Fruit fly (Drosophila melanogaster): ENCODE measurements around the gene Akh.

Akh gene

dm6 chr3L:4108844-4109494 is 32.3 kb upstream of the Akh start (continued):
- peak; percentile 72 for TF ChIP-seq CG18619 (GFP tag; optimal IDR thresholded peaks at IDR 0.05)
- peak; percentile 70 for TF ChIP-seq Ssrp (tag; optimal IDR thresholded peaks at IDR 0.05)
- TF ChIP-seq CG32532 (GFP tag; IDR thresholded peaks at IDR 0.05): peak; percentile 59
- peak; percentile 81 for TF ChIP-seq ems (GFP tag; optimal IDR thresholded peaks at IDR 0.05)
- TF ChIP-seq CG9727 (GFP tag; optimal IDR thresholded peaks at IDR 0.05): peak; percentile 80
- TF ChIP-seq CrebB (tag; optimal IDR thresholded peaks at IDR 0.05): peak; percentile 49
- TF ChIP-seq cas (GFP tag; IDR thresholded peaks at IDR 0.05): 0 out of 2 replicates have a peak, but pooled peaks have one; percentile 5
- TF ChIP-seq cg (GFP tag; optimal IDR thresholded peaks at IDR 0.05): no peak
- TF ChIP-seq onecut (GFP tag; IDR thresholded peaks at IDR 0.05): peak; percentile 39; the same call in 1 of the 2 replicates
- TF ChIP-seq kay (GFP tag; optimal IDR thresholded peaks at IDR 0.05): peak; percentile 68
- TF ChIP-seq D19A (tag; optimal IDR thresholded peaks at IDR 0.05): peak; percentile 74
- peak; percentile 18 for TF ChIP-seq CG9876 (GFP tag; optimal IDR thresholded peaks at IDR 0.05)
- peak; percentile 53 for TF ChIP-seq CG3407 (GFP tag; optimal IDR thresholded peaks at IDR 0.05)
- TF ChIP-seq Lim3 (GFP tag; IDR thresholded peaks at IDR 0.05): no peak; the same call in 1 of the 2 replicates
- peak; percentile 60 for TF ChIP-seq eyg (GFP tag; optimal IDR thresholded peaks at IDR 0.05)
- TF ChIP-seq CG7556 (GFP tag; optimal IDR thresholded peaks at IDR 0.05): peak; percentile 87
- peak; percentile 43; the same call in 1 of the 3 replicates for TF ChIP-seq otp (GFP tag; IDR thresholded peaks at IDR 0.05)
- TF ChIP-seq Dek (tag; optimal IDR thresholded peaks at IDR 0.05): peak; percentile 64
- no peak for TF ChIP-seq CG17802 (tag; optimal IDR thresholded peaks at IDR 0.05)
- TF ChIP-seq CG15269 (tag; optimal IDR thresholded peaks at IDR 0.05): peak; percentile 85
- TF ChIP-seq bbx (GFP tag; IDR thresholded peaks at IDR 0.05; ENCODE audit: partially characterized antibody): no peak
- peak; percentile 37 for TF ChIP-seq Lhr (GFP tag; optimal IDR thresholded peaks at IDR 0.05)
- peak; percentile 67 for TF ChIP-seq gcm (GFP tag; optimal IDR thresholded peaks at IDR 0.05)
- TF ChIP-seq Ada2b (GFP tag; IDR thresholded peaks at IDR 0.05): peak; percentile 55
- TF ChIP-seq gro (GFP tag; optimal IDR thresholded peaks at IDR 0.05): peak; percentile 32
- TF ChIP-seq ken (GFP tag; IDR thresholded peaks at IDR 0.05): peak; percentile 51; the same call in 1 of the 3 replicates
- no peak for TF ChIP-seq CG4707 (GFP tag; optimal IDR thresholded peaks at IDR 0.05)
- TF ChIP-seq CG13287 (GFP tag; IDR thresholded peaks at IDR 0.05; ENCODE audit: partially characterized antibody): no peak
- TF ChIP-seq CG7271 (tag; optimal IDR thresholded peaks at IDR 0.05): peak; percentile 7
- peak; percentile 31 for TF ChIP-seq CG10462 (GFP tag; optimal IDR thresholded peaks at IDR 0.05)
- TF ChIP-seq pan (optimal IDR thresholded peaks at IDR 0.05): no peak
- peak in 1 of 2 experiments; percentile 68 for TF ChIP-seq pan (GFP tag; optimal IDR thresholded peaks at IDR 0.05 in 1 of 2, IDR thresholded peaks at IDR 0.05 in 1 of 2)
- TF ChIP-seq CG9797 (GFP tag; optimal IDR thresholded peaks at IDR 0.05): no peak
- peak; percentile 44 for TF ChIP-seq CG18011 (GFP tag; optimal IDR thresholded peaks at IDR 0.05)
- TF ChIP-seq Atf6 (GFP tag; IDR thresholded peaks at IDR 0.05): peak; percentile 67
- TF ChIP-seq tin (GFP tag; optimal IDR thresholded peaks at IDR 0.05): peak; percentile 56
- TF ChIP-seq CG8359 (GFP tag; optimal IDR thresholded peaks at IDR 0.05; ENCODE audit: borderline replicate concordance): peak; percentile 41
- TF ChIP-seq CG7928 (GFP tag; optimal IDR thresholded peaks at IDR 0.05): no peak
- peak; percentile 85 for TF ChIP-seq CG11504 (tag; optimal IDR thresholded peaks at IDR 0.05)
- peak; percentile 20 for TF ChIP-seq slou (GFP tag; optimal IDR thresholded peaks at IDR 0.05)
- peak; percentile 22 for TF ChIP-seq Atf3 (GFP tag; optimal IDR thresholded peaks at IDR 0.05)
- no peak for TF ChIP-seq CG1832 (GFP tag; optimal IDR thresholded peaks at IDR 0.05)
- TF ChIP-seq Dbx (GFP tag; IDR thresholded peaks at IDR 0.05): peak; percentile 62; the same call in 2 of the 3 replicates
- TF ChIP-seq Dp (GFP tag; optimal IDR thresholded peaks at IDR 0.05): no peak
- TF ChIP-seq CG31388 (GFP tag; optimal IDR thresholded peaks at IDR 0.05): peak; percentile 3
- peak; percentile 60 for TF ChIP-seq D19B (GFP tag; optimal IDR thresholded peaks at IDR 0.05)
- TF ChIP-seq stwl (tag; optimal IDR thresholded peaks at IDR 0.05): no peak
- TF ChIP-seq pita (GFP tag; optimal IDR thresholded peaks at IDR 0.05): no peak
- peak; percentile 59 for TF ChIP-seq CG33557 (GFP tag; optimal IDR thresholded peaks at IDR 0.05)

Measured in whole organism, embryonic.